Fruit fly (Drosophila melanogaster): ENCODE measurements around the gene CG34452.

DNA sequence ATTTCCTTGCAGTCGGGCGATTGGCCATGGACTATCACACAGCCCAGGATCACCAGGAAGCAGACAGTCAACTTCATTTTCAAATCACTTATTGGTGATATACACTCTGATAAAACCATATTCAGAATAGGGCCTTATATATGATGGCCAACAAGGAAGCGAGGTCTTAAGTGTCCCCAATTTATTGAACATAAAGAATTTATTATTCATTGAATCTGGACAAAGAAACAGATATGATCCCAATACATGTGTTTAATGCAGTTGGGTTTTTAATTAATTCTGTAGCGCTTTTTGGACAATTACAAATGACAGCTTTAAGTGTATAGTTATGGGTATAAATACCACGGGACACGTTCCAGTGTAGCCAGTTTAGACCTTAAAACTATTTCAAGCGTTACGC, 28.4 kb downstream of the CG34452 start, which contains the start of the genes Eig71Eh and Eig71Ei:
- TF ChIP-seq psq (optimal IDR thresholded peaks at IDR 0.05), result no peak
- TF ChIP-seq Sin3A (optimal IDR thresholded peaks at IDR 0.05), result no peak
- TF ChIP-seq h (optimal IDR thresholded peaks at IDR 0.05), result no peak
- TF ChIP-seq insv (optimal IDR thresholded peaks at IDR 0.05), result no peak
